Fruit fly (Drosophila melanogaster) whole organism: ENCODE results near the gene CG3032.

Experiments
- CG8478 ChIP-seq: fragments of >200 bp; optimal IDR thresholded peaks from 2 replicates; lab custom pipeline; 2018; ENCODE audit warnings: inconsistent platforms
- Dll ChIP-seq: fragments of >200 bp; optimal IDR thresholded peaks from 2 replicates; lab custom pipeline; 2017
- EcR ChIP-seq, 2 experiments: fragments of >200 bp; optimal IDR thresholded peaks; 2 replicates each; lab custom pipeline; 2017; ENCODE audit warnings: missing biosample characterization in 2 of 2, missing genetic modification characterization in 2 of 2, missing genetic modification reagents in 2 of 2
- pan ChIP-seq: fragments of >200 bp; optimal IDR thresholded peaks from 2 replicates; lab custom pipeline; 2017
- psq ChIP-seq: fragments of >200 bp; optimal IDR thresholded peaks from 2 replicates; lab custom pipeline; 2017

dm6 chrX:6997653-6998491 is 15.8 kb downstream of the CG3032 start:
- TF ChIP-seq pan (lab: Kevin White, UChicago) = no peak
- TF ChIP-seq psq (lab: Kevin White, UChicago) = no peak
- no peak for TF ChIP-seq CG8478 (lab: Kevin White, UChicago)
- no peak for TF ChIP-seq Dll
- no peak for TF ChIP-seq EcR (GFP tag; optimal IDR thresholded peaks at IDR 0.05; lab: Kevin White, UChicago)
